Fruit fly (Drosophila melanogaster) whole organism, adult: ENCODE measurements around the gene Atg5.

Source experiments
- CG12768 ChIP-seq: fragments of 200-800 bp; sonication (Bioruptor generic); optimal IDR thresholded peaks from 2 replicates; lab custom pipeline; 2017; ENCODE audit warnings: missing biosample characterization, missing genetic modification characterization, mild to moderate bottlenecking, moderate library complexity, missing genetic modification reagents
- CG14711 ChIP-seq: fragments of 200-800 bp; sonication (Bioruptor generic); optimal IDR thresholded peaks from 2 replicates; lab custom pipeline; 2018; ENCODE audit warnings: missing biosample characterization, mild to moderate bottlenecking, missing genetic modification characterization, moderate library complexity
- CG33017 ChIP-seq: fragments of 200-800 bp; sonication (Bioruptor generic); optimal IDR thresholded peaks from 2 replicates; lab custom pipeline; 2018; ENCODE audit warnings: missing biosample characterization, mild to moderate bottlenecking, missing genetic modification characterization, moderate library complexity
- CG7045 ChIP-seq: fragments of 200-800 bp; sonication (Bioruptor generic); optimal IDR thresholded peaks from 2 replicates; lab custom pipeline; 2017; ENCODE audit warnings: missing biosample characterization, mild to moderate bottlenecking, missing genetic modification characterization
- Mnt ChIP-seq: fragments of 200-800 bp; sonication (Bioruptor generic); optimal IDR thresholded peaks from 2 replicates; lab custom pipeline; 2016; ENCODE audit warnings: missing biosample characterization, mild to moderate bottlenecking, missing genetic modification characterization
- bab1 ChIP-seq: fragments of 200-800 bp; sonication (Bioruptor generic); optimal IDR thresholded peaks from 3 replicates; lab custom pipeline; 2019; ENCODE audit warnings: missing biosample characterization, mild to moderate bottlenecking, missing genetic modification characterization, moderate library complexity
- cic ChIP-seq: fragments of 200-800 bp; sonication (Bioruptor generic); optimal IDR thresholded peaks from 2 replicates; lab custom pipeline; 2017; ENCODE audit warnings: missing biosample characterization, mild to moderate bottlenecking, missing genetic modification characterization, moderate library complexity
- cnc ChIP-seq, 2 experiments: fragments of >200 bp; optimal IDR thresholded peaks; 2 replicates each; lab custom pipeline; 2017
- kay ChIP-seq: fragments of 200-800 bp; sonication (Bioruptor generic); peaks from one replicate; lab custom pipeline; 2016; ENCODE audit warnings: missing biosample characterization, missing genetic modification characterization, borderline replicate concordance
- pad ChIP-seq: fragments of 200-800 bp; sonication (Bioruptor generic); optimal IDR thresholded peaks from 3 replicates; lab custom pipeline; 2017; ENCODE audit warnings: missing biosample characterization, missing genetic modification characterization, mild to moderate bottlenecking, moderate library complexity, missing genetic modification reagents
- tj ChIP-seq: fragments of 200-800 bp; sonication (Bioruptor generic); optimal IDR thresholded peaks from 3 replicates; lab custom pipeline; 2017; ENCODE audit warnings: missing biosample characterization, mild to moderate bottlenecking, missing genetic modification characterization, moderate library complexity
- toe ChIP-seq: fragments of 200-800 bp; sonication (Bioruptor generic); optimal IDR thresholded peaks from 2 replicates; lab custom pipeline; 2016; ENCODE audit warnings: missing biosample characterization, missing genetic modification characterization

- peak; percentile 29 for TF ChIP-seq toe (GFP tag; lab: Kevin White, UChicago)
- peak; percentile 62 for TF ChIP-seq CG14711
- TF ChIP-seq pad (GFP tag; lab: Kevin White, UChicago): peak; percentile 95
- peak; percentile 34 to 59 for TF ChIP-seq cnc (optimal IDR thresholded peaks at IDR 0.05; lab: Kevin White, UChicago)
- no peak for TF ChIP-seq kay (GFP tag; lab: Kevin White, UChicago)
- peak; percentile 54 for TF ChIP-seq CG33017
- TF ChIP-seq bab1 (GFP tag; lab: Kevin White, UChicago): peak; percentile 67
- peak; percentile 18 for TF ChIP-seq CG7045 (GFP tag; lab: Kevin White, UChicago)
- peak; percentile 30 for TF ChIP-seq Mnt (GFP tag; lab: Kevin White, UChicago)
- no peak for TF ChIP-seq cic (GFP tag; lab: Kevin White, UChicago)
- no peak for TF ChIP-seq CG12768
- peak; percentile 4 for TF ChIP-seq tj (GFP tag; lab: Kevin White, UChicago)
Measured at dm6 chrX:7285995-7286985, 37.3 kb downstream of the Atg5 start, which contains the start of gene CG2059.
